Worm (Caenorhabditis elegans) whole organism, mixed stage, embryonic: ENCODE measurements around the gene F40D4.17.

Experiments used
- drap-1 ChIP-seq: fragments of 200-800 bp; sonication (Bioruptor generic); optimal IDR thresholded peaks from 3 replicates; lab custom pipeline; 2018; ENCODE audit warnings: mild to moderate bottlenecking, missing genetic modification characterization, missing compliant biosample characterization
- elt-1 ChIP-seq: sonication (generic microtip); optimal IDR thresholded peaks from 2 replicates; lab custom pipeline; 2017; ENCODE audit warnings: missing genetic modification characterization, mild to moderate bottlenecking, missing compliant biosample characterization, antibody characterized with exemption, moderate library complexity, borderline replicate concordance; ENCODE audit not compliant: insufficient read depth
- flh-1 ChIP-seq: fragments of 200-800 bp; sonication (Bioruptor generic); optimal IDR thresholded peaks from 2 replicates; lab custom pipeline; 2018; ENCODE audit warnings: mild to moderate bottlenecking, missing genetic modification characterization, moderate library complexity, missing compliant biosample characterization
- lin-13 ChIP-seq: fragments of 150-350 bp; optimal IDR thresholded peaks from 2 replicates; lab custom pipeline; 2014; ENCODE audit warnings: missing biosample characterization, missing genetic modification characterization
- mep-1 ChIP-seq: fragments of 150-350 bp; optimal IDR thresholded peaks from 2 replicates; lab custom pipeline; 2017; ENCODE audit warnings: missing biosample characterization, missing genetic modification reagents, missing genetic modification characterization, inconsistent platforms
- nhr-12 ChIP-seq: fragments of 150-350 bp; optimal IDR thresholded peaks from 2 replicates; lab custom pipeline; 2014; ENCODE audit warnings: missing biosample characterization, missing genetic modification characterization
- nhr-237 ChIP-seq: fragments of 150-350 bp; optimal IDR thresholded peaks from 2 replicates; lab custom pipeline; 2014; ENCODE audit warnings: missing biosample characterization, missing genetic modification characterization
- unc-39 ChIP-seq: fragments of 150-350 bp; optimal IDR thresholded peaks from 2 replicates; lab custom pipeline; 2014; ENCODE audit warnings: missing biosample characterization, missing genetic modification characterization
- ztf-11 ChIP-seq: fragments of 150-350 bp; optimal IDR thresholded peaks from 2 replicates; lab custom pipeline; 2014; ENCODE audit warnings: missing biosample characterization, missing genetic modification characterization

ce11 chrV:17178457-17178856 lies 23.2 kb upstream of the F40D4.17 start, which contains the start of gene srh-174:
- TF ChIP-seq lin-13 (tag; lab: Kevin White, UChicago) (no peak), elt-1 (tag; lab: Kevin White, UChicago) (no peak), drap-1 (GFP tag; lab: Kevin White, UChicago) (no peak), nhr-12 (no peak), nhr-237 (no peak), ztf-11 (tag; lab: Kevin White, UChicago) (no peak), unc-39 (no peak), flh-1 (no peak), mep-1 (tag; lab: Kevin White, UChicago) (no peak)
